Worm (Caenorhabditis elegans): ENCODE data around the gene F45C12.17.

The F45C12.17 gene

ce11 chrII:1742535-1742934 is 16.6 kb downstream of the F45C12.17 start, which contains the start of gene F36H5.12:
TSS of gene F36H5.12 (plus strand) at chrII:1742835.
- no peak for TF ChIP-seq tbx-7 (tag; optimal IDR thresholded peaks at IDR 0.05)
- no peak for TF ChIP-seq pag-3 (tag; optimal IDR thresholded peaks at IDR 0.05; ENCODE audit: borderline replicate concordance)
- no peak for TF ChIP-seq rnt-1 (tag; optimal IDR thresholded peaks at IDR 0.05)
- no peak for TF ChIP-seq elt-2 (tag; optimal IDR thresholded peaks at IDR 0.05)
- no peak for TF ChIP-seq K09A11.1 (tag; optimal IDR thresholded peaks at IDR 0.05; ENCODE audit: insufficient read depth)
- no peak for TF ChIP-seq hlh-6 (tag; optimal IDR thresholded peaks at IDR 0.05)
- no peak for TF ChIP-seq eyg-1 (tag; optimal IDR thresholded peaks at IDR 0.05)
- TF ChIP-seq sox-2 (GFP tag; IDR thresholded peaks at IDR 0.05): no peak
- no peak for TF ChIP-seq C38D4.7 (GFP tag; optimal IDR thresholded peaks at IDR 0.05)
- TF ChIP-seq lim-6 (tag; optimal IDR thresholded peaks at IDR 0.05): no peak
- TF ChIP-seq gmeb-2 (tag; optimal IDR thresholded peaks at IDR 0.05): no peak
- TF ChIP-seq fkh-10 (GFP tag; optimal IDR thresholded peaks at IDR 0.05): no peak
- TF ChIP-seq hlh-13 (GFP tag; optimal IDR thresholded peaks at IDR 0.05): no peak
- no peak for TF ChIP-seq ceh-22 (tag; optimal IDR thresholded peaks at IDR 0.05)
- TF ChIP-seq hlh-30 (tag; optimal IDR thresholded peaks at IDR 0.05; ENCODE audit: insufficient read depth): no peak
- TF ChIP-seq ceh-45 (GFP tag; IDR thresholded peaks at IDR 0.05): no peak
- TF ChIP-seq ceh-19 (GFP tag; optimal IDR thresholded peaks at IDR 0.05): no peak

DNA sequence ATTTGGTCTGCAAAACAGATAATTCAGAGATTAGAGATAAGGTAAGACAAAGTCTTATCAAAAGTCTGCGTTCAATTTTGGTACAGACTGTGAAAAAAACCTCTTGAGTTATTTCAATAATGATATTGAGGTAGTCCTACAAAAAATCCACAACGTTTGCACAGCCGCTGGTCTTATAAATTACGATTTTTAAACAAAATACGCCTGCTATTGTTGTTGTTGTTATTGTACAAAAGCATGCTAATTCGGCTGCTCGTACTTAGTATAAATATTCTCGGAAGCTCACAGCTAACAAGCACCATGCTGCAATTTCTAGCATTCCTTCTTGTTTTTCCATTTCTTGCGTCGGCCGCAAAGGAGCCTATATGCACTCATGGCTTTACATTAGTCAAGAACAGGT is 18.3 kb downstream of the F45C12.17 start, which contains the start of gene clec-19:
clec-19 (plus strand) TSS at position 301 of the 400 bp plus-strand sequence.
- TF ChIP-seq sox-4 (tag; optimal IDR thresholded peaks at IDR 0.05) (no peak), zip-5 (tag; optimal IDR thresholded peaks at IDR 0.05) (no peak), lin-11 (tag; optimal IDR thresholded peaks at IDR 0.05) (no peak), odd-2 (tag; optimal IDR thresholded peaks at IDR 0.05) (no peak), pha-4 (tag; optimal IDR thresholded peaks at IDR 0.05) (no peak)

ce11 chrII:1750413-1750812 is 24.5 kb downstream of the F45C12.17 start, which contains the start of the genes F36H5.13 and F36H5.8:
TSS of gene F36H5.13 (minus strand) at chrII:1750513.
TSS of gene F36H5.8 (minus strand) at chrII:1750686.
- TF ChIP-seq ceh-30 (tag; optimal IDR thresholded peaks at IDR 0.05) (no peak), hlh-30 (tag; optimal IDR thresholded peaks at IDR 0.05; ENCODE audit: insufficient read depth) (no peak), ztf-16 (tag; optimal IDR thresholded peaks at IDR 0.05) (no peak), ets-4 (tag; optimal IDR thresholded peaks at IDR 0.05) (no peak), nfya-1 (tag; optimal IDR thresholded peaks at IDR 0.05) (no peak)

DNA sequence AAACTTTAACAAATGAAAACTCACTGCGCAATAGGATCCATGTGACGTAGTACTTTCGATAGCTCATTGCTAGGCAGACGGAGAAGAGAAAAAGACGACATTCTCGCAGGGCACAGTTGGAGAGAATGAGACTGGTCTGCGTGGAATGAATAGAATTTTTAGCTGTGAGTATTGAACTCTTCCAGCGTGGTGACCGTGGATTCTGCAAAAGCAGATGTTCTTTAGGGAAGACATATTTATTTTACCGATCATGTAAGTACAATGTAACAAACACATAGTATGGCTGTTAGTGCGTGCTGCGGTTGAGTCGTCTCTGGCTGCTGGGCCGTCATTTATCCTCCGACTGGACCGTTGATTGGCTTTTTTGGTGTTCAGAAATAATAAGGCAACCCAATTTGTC is 27.1 kb downstream of the F45C12.17 start, which contains the start of gene F36H5.9:
F36H5.9 (minus strand) TSS at position 101 of the 400 bp plus-strand sequence.
- no peak for TF ChIP-seq pax-1 (tag; optimal IDR thresholded peaks at IDR 0.05)
- TF ChIP-seq ceh-19 (GFP tag; optimal IDR thresholded peaks at IDR 0.05): no peak
- TF ChIP-seq ceh-22 (tag; optimal IDR thresholded peaks at IDR 0.05): no peak

DNA sequence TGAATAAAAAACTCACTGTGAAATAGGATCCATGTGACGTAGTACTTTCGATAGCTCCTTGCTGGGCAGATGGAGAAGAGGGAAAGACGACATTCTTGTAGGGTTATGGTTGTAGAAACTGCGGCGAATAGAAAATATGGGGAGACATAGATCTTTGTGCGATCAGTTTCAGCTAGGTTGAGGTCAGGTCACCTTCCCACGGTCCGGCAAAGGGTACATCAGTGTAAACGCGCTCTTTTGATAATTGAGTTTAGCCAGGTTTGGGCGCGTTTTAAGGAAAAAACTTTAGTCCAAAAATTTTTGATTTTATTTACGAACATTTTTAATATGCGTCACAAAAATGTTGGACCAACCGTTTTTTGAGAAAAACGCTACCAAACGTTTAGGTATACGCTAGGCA is 30.2 kb downstream of the F45C12.17 start, which contains the start of gene F36H5.17:
F36H5.17 (minus strand) TSS at position 101 of the 400 bp plus-strand sequence.
- TF ChIP-seq ceh-30 (tag; optimal IDR thresholded peaks at IDR 0.05) (no peak), ttx-3 (tag; optimal IDR thresholded peaks at IDR 0.05) (no peak), ceh-6 (GFP tag; optimal IDR thresholded peaks at IDR 0.05) (no peak), nhr-232 (tag; optimal IDR thresholded peaks at IDR 0.05) (no peak), T23F11.4 (GFP tag; optimal IDR thresholded peaks at IDR 0.05) (no peak), tbx-7 (tag; optimal IDR thresholded peaks at IDR 0.05) (no peak), gmeb-2 (tag; optimal IDR thresholded peaks at IDR 0.05) (no peak), fkh-6 (tag; optimal IDR thresholded peaks at IDR 0.05) (no peak), syd-9 (tag; optimal IDR thresholded peaks at IDR 0.05) (no peak), ceh-9 (tag; optimal IDR thresholded peaks at IDR 0.05) (no peak), sox-2 (GFP tag; IDR thresholded peaks at IDR 0.05) (no peak), pat-9 (tag; optimal IDR thresholded peaks at IDR 0.05) (no peak), ref-2 (tag; optimal IDR thresholded peaks at IDR 0.05) (no peak), pha-2 (tag; optimal IDR thresholded peaks at IDR 0.05) (no peak), ceh-24 (tag; optimal IDR thresholded peaks at IDR 0.05) (no peak)

Data from whole organism, late embryonic.